Fruit fly (Drosophila melanogaster) whole organism, embryonic: ENCODE data around the gene CG43059.
A peak's percentile ranks its signal among the peaks of the same experiment; 100 is the strongest.

ENCODE experiments used
- C15 ChIP-seq: fragments of 200-800 bp; sonication (Bioruptor generic); IDR thresholded peaks from 3 replicates; pipeline ENCODE4 v1.3.6; 2022; ENCODE audit warnings: missing biosample characterization, missing genetic modification characterization
- CG10147 ChIP-seq: fragments of 200-800 bp; sonication (Bioruptor generic); optimal IDR thresholded peaks from 2 replicates; lab custom pipeline; 2019; ENCODE audit warnings: missing biosample characterization, mild to moderate bottlenecking, missing genetic modification characterization, moderate library complexity
- CG10267 ChIP-seq: fragments of 200-800 bp; sonication (Bioruptor generic); optimal IDR thresholded peaks from 2 replicates; lab custom pipeline; 2018; ENCODE audit warnings: missing biosample characterization, mild to moderate bottlenecking, missing genetic modification characterization, moderate library complexity
- CG10366 ChIP-seq: fragments of 200-800 bp; sonication (Bioruptor generic); IDR thresholded peaks from 2 replicates; pipeline ENCODE4 v1.3.6; 2022; ENCODE audit warnings: missing biosample characterization, missing genetic modification characterization
- CG10979 ChIP-seq: fragments of 200-800 bp; sonication (Bioruptor generic); optimal IDR thresholded peaks from 2 replicates; lab custom pipeline; 2018; ENCODE audit warnings: missing biosample characterization, mild to moderate bottlenecking, missing genetic modification characterization, moderate library complexity
- CG11247 ChIP-seq: fragments of 200-800 bp; sonication (Bioruptor generic); IDR thresholded peaks from 2 replicates; pipeline ENCODE4 v1.3.6; 2022; ENCODE audit warnings: missing biosample characterization, missing genetic modification characterization
- CG11560 ChIP-seq: fragments of 200-800 bp; sonication (Bioruptor generic); IDR thresholded peaks from 3 replicates; pipeline ENCODE4 v1.3.6; 2022; ENCODE audit warnings: missing biosample characterization, missing genetic modification characterization
- CG12071 ChIP-seq: fragments of 200-800 bp; sonication (Bioruptor generic); optimal IDR thresholded peaks from 3 replicates; lab custom pipeline; 2018; ENCODE audit warnings: missing biosample characterization, mild to moderate bottlenecking, missing genetic modification characterization
- CG14667 ChIP-seq: fragments of 200-800 bp; sonication (Bioruptor generic); IDR thresholded peaks from 2 replicates; pipeline ENCODE4 v1.3.6; 2022; ENCODE audit warnings: missing biosample characterization, missing genetic modification characterization
- CG15073 ChIP-seq: fragments of 200-800 bp; sonication (Bioruptor generic); optimal IDR thresholded peaks from 2 replicates; lab custom pipeline; 2016; ENCODE audit warnings: missing biosample characterization, missing genetic modification characterization
- CG16815 ChIP-seq: fragments of 200-800 bp; sonication (Bioruptor generic); optimal IDR thresholded peaks from 3 replicates; lab custom pipeline; 2017; ENCODE audit warnings: missing biosample characterization, mild to moderate bottlenecking, missing genetic modification characterization
- CG17186 ChIP-seq: fragments of 200-800 bp; sonication (Bioruptor generic); optimal IDR thresholded peaks from 3 replicates; lab custom pipeline; 2017; ENCODE audit warnings: missing biosample characterization, missing genetic modification reagents, missing genetic modification characterization
- CG17912 ChIP-seq: fragments of 200-800 bp; sonication (Bioruptor generic); optimal IDR thresholded peaks from 2 replicates; lab custom pipeline; 2018; ENCODE audit warnings: missing biosample characterization, mild to moderate bottlenecking, missing genetic modification characterization
- CG2712 ChIP-seq: fragments of 200-800 bp; optimal IDR thresholded peaks from 3 replicates; lab custom pipeline; 2019; ENCODE audit warnings: missing biosample characterization, mild to moderate bottlenecking, missing genetic modification characterization, moderate library complexity
- CG3065 ChIP-seq: fragments of 200-800 bp; sonication (Bioruptor generic); optimal IDR thresholded peaks from 2 replicates; lab custom pipeline; 2016; ENCODE audit warnings: missing biosample characterization, missing genetic modification characterization
- CG34224 ChIP-seq: fragments of 200-800 bp; sonication (Bioruptor generic); IDR thresholded peaks from 3 replicates; pipeline ENCODE4 v1.3.6; 2022; ENCODE audit warnings: missing biosample characterization, missing genetic modification characterization; ENCODE audit not compliant: partially characterized antibody
- CG34422 ChIP-seq: fragments of 200-800 bp; sonication (Bioruptor generic); IDR thresholded peaks from 3 replicates; pipeline ENCODE4 v1.3.6; 2022; ENCODE audit warnings: missing biosample characterization, missing genetic modification characterization
- CG3847 ChIP-seq: fragments of 200-800 bp; sonication (Bioruptor generic); IDR thresholded peaks from 2 replicates; pipeline ENCODE4 v1.3.6; 2022; ENCODE audit warnings: missing biosample characterization, missing genetic modification characterization
- CG6254 ChIP-seq: fragments of 200-800 bp; sonication (Bioruptor generic); optimal IDR thresholded peaks from 3 replicates; lab custom pipeline; 2017; ENCODE audit warnings: mild to moderate bottlenecking, missing biosample characterization, missing genetic modification reagents, missing genetic modification characterization
- CG7839 ChIP-seq: fragments of 200-800 bp; sonication (Bioruptor generic); optimal IDR thresholded peaks from 3 replicates; lab custom pipeline; 2018; ENCODE audit warnings: missing biosample characterization, mild to moderate bottlenecking, missing genetic modification characterization, moderate library complexity
- CG8765 ChIP-seq: fragments of 200-800 bp; sonication (Bioruptor generic); IDR thresholded peaks from 2 replicates; pipeline ENCODE4 v1.3.6; 2022; ENCODE audit warnings: missing biosample characterization, missing genetic modification characterization
- CG9876 ChIP-seq: fragments of 200-800 bp; sonication (Bioruptor generic); optimal IDR thresholded peaks from 2 replicates; lab custom pipeline; 2016; ENCODE audit warnings: missing biosample characterization, missing genetic modification characterization
- CG9932 ChIP-seq: fragments of 200-800 bp; sonication (Bioruptor generic); IDR thresholded peaks from 2 replicates; pipeline ENCODE4 v1.3.6; 2022; ENCODE audit warnings: missing biosample characterization, missing genetic modification characterization
- CTCF ChIP-seq: fragments of 200-800 bp; sonication (Bioruptor generic); optimal IDR thresholded peaks from 2 replicates; lab custom pipeline; 2017; ENCODE audit warnings: missing biosample characterization, mild to moderate bottlenecking, missing genetic modification characterization, moderate library complexity
- CkIIα-i1 ChIP-seq: fragments of 200-800 bp; sonication (Bioruptor generic); IDR thresholded peaks from 2 replicates; pipeline ENCODE4 v1.3.6; 2022; ENCODE audit warnings: missing biosample characterization, missing genetic modification characterization
- CoRest ChIP-seq: fragments of 200-800 bp; sonication (Bioruptor generic); optimal IDR thresholded peaks from 3 replicates; lab custom pipeline; 2018; ENCODE audit warnings: missing biosample characterization, mild to moderate bottlenecking, missing genetic modification characterization, moderate library complexity
- HLH54F ChIP-seq: fragments of 200-800 bp; sonication (Bioruptor generic); optimal IDR thresholded peaks from 3 replicates; lab custom pipeline; 2016; ENCODE audit warnings: missing biosample characterization, missing genetic modification characterization
- HLHmδ ChIP-seq: fragments of 200-800 bp; sonication (Bioruptor generic); optimal IDR thresholded peaks from 2 replicates; lab custom pipeline; 2018; ENCODE audit warnings: missing biosample characterization, mild to moderate bottlenecking, missing genetic modification characterization, moderate library complexity
- HmgD ChIP-seq: fragments of 200-800 bp; sonication (Bioruptor generic); optimal IDR thresholded peaks from 3 replicates; lab custom pipeline; 2016; ENCODE audit warnings: missing biosample characterization, missing genetic modification characterization
- Kr ChIP-seq: fragments of 200-800 bp; sonication (Bioruptor generic); optimal IDR thresholded peaks from 2 replicates; lab custom pipeline; 2017; ENCODE audit warnings: missing biosample characterization, mild to moderate bottlenecking, missing genetic modification characterization
- MBD-R2 ChIP-seq: fragments of 200-800 bp; sonication (Bioruptor generic); IDR thresholded peaks from 2 replicates; pipeline ENCODE4 v1.3.6; 2022; ENCODE audit warnings: missing biosample characterization, missing genetic modification characterization
- NC2β ChIP-seq: fragments of 200-800 bp; sonication (Bioruptor generic); optimal IDR thresholded peaks from 2 replicates; lab custom pipeline; 2016; ENCODE audit warnings: missing biosample characterization, missing genetic modification characterization
- Nf-YA ChIP-seq: fragments of 200-800 bp; sonication (Bioruptor generic); IDR thresholded peaks from 2 replicates; pipeline ENCODE4 v1.3.6; 2022; ENCODE audit warnings: missing biosample characterization, missing genetic modification characterization
- Sry-δ ChIP-seq: fragments of 200-800 bp; sonication (Bioruptor generic); optimal IDR thresholded peaks from 2 replicates; lab custom pipeline; 2016; ENCODE audit warnings: missing biosample characterization, missing genetic modification characterization
- amos ChIP-seq: fragments of 200-800 bp; sonication (Bioruptor generic); IDR thresholded peaks from 2 replicates; pipeline ENCODE4 v1.3.6; 2022; ENCODE audit warnings: missing biosample characterization, missing genetic modification characterization; ENCODE audit not compliant: partially characterized antibody
- bbx ChIP-seq: fragments of 200-800 bp; sonication (Bioruptor generic); IDR thresholded peaks from 2 replicates; pipeline ENCODE4 v1.3.6; 2022; ENCODE audit warnings: missing biosample characterization, missing genetic modification characterization; ENCODE audit not compliant: partially characterized antibody
- cas ChIP-seq: fragments of 200-800 bp; sonication (Bioruptor generic); IDR thresholded peaks from 2 replicates; pipeline ENCODE4 v1.3.6; 2022; ENCODE audit warnings: missing biosample characterization, missing genetic modification characterization
- chinmo ChIP-seq: fragments of 200-800 bp; sonication (Bioruptor generic); IDR thresholded peaks from 4 replicates; pipeline ENCODE4 v1.3.6; 2022; ENCODE audit warnings: missing biosample characterization, missing genetic modification characterization; ENCODE audit not compliant: partially characterized antibody
- chn ChIP-seq: fragments of 200-800 bp; sonication (Bioruptor generic); optimal IDR thresholded peaks from 2 replicates; lab custom pipeline; 2016; ENCODE audit warnings: missing biosample characterization, missing genetic modification characterization
- en ChIP-seq: fragments of 200-800 bp; sonication (Bioruptor generic); optimal IDR thresholded peaks from 2 replicates; lab custom pipeline; 2016; ENCODE audit warnings: missing biosample characterization, missing genetic modification characterization
- gsb-n ChIP-seq: fragments of 200-800 bp; sonication (Bioruptor generic); optimal IDR thresholded peaks from 3 replicates; lab custom pipeline; 2018; ENCODE audit warnings: missing biosample characterization, mild to moderate bottlenecking, missing genetic modification characterization
- lmd ChIP-seq: fragments of 200-800 bp; sonication (Bioruptor generic); IDR thresholded peaks from 2 replicates; pipeline ENCODE4 v1.3.6; 2022; ENCODE audit warnings: missing biosample characterization, missing genetic modification characterization
- mld ChIP-seq: fragments of 200-800 bp; sonication (Bioruptor generic); IDR thresholded peaks from 3 replicates; pipeline ENCODE4 v1.3.6; 2022; ENCODE audit warnings: missing biosample characterization, missing genetic modification characterization; ENCODE audit not compliant: partially characterized antibody
- nerfin-1 ChIP-seq: fragments of 200-800 bp; sonication (Bioruptor generic); optimal IDR thresholded peaks from 3 replicates; lab custom pipeline; 2019; ENCODE audit warnings: missing biosample characterization, mild to moderate bottlenecking, missing genetic modification characterization, moderate library complexity
- nom ChIP-seq: fragments of 200-800 bp; sonication (Bioruptor generic); optimal IDR thresholded peaks from 2 replicates; lab custom pipeline; 2017; ENCODE audit warnings: missing biosample characterization, missing genetic modification characterization, mild to moderate bottlenecking, moderate library complexity, missing genetic modification reagents
- odd ChIP-seq: fragments of 200-800 bp; sonication (Bioruptor generic); optimal IDR thresholded peaks from 2 replicates; lab custom pipeline; 2017; ENCODE audit warnings: missing biosample characterization, mild to moderate bottlenecking, missing genetic modification characterization
- pb ChIP-seq: fragments of 200-800 bp; sonication (Bioruptor generic); optimal IDR thresholded peaks from 3 replicates; lab custom pipeline; 2016; ENCODE audit warnings: missing biosample characterization, missing genetic modification characterization
- unpg ChIP-seq: fragments of 200-800 bp; sonication (Bioruptor generic); optimal IDR thresholded peaks from 3 replicates; lab custom pipeline; 2018; ENCODE audit warnings: missing biosample characterization, mild to moderate bottlenecking, missing genetic modification characterization, moderate library complexity
- vnd ChIP-seq: fragments of 200-800 bp; sonication (Bioruptor generic); IDR thresholded peaks from 3 replicates; pipeline ENCODE4 v1.3.6; 2022; ENCODE audit warnings: missing biosample characterization, missing genetic modification characterization; ENCODE audit not compliant: partially characterized antibody
- wdn ChIP-seq: fragments of 200-800 bp; sonication (Bioruptor generic); IDR thresholded peaks from 2 replicates; pipeline ENCODE4 v1.3.6; 2022; ENCODE audit warnings: missing biosample characterization, missing genetic modification characterization

CG43059 gene

DNA sequence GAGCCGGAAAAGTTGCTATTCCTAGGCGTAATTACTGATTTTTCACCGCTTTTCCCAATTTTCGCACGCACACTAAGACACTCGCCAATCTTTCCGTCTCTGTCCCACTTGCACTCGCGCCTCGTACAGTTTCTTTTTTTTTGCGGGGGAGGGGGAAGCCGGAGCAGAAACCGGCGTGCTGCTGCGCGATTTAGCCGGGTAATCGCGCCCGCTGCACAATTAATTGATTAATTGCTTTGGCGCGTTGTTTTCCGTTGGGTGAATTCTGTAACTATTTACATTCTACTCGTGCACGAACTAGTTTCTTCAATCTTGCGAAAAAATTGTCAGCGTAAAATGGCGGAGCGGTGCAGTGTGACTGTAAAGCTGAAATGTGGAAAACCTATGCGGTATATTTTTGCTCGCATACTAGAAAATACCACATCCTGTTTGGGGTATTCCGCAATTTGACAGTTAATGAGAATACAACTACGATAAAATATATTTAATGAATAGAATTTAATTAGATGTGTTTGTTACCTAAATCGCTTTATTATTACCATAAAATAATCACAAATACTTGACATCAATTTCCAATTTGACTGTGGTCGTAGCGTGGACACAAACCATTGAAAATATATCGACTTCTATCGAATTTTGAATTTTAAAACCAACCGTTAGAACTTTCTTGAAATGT is 3.5 kb downstream of the CG43059 start, which contains the start of gene Cpsf6 (continued):
- TF ChIP-seq chinmo (GFP tag; lab: Robert Waterston, UW) = peak; percentile 56; the same call in 1 of the 4 replicates
- TF ChIP-seq vnd = no peak
- peak; percentile 70 for TF ChIP-seq CG9932
- no peak for TF ChIP-seq mld (GFP tag; lab: Robert Waterston, UW)
- no peak for TF ChIP-seq CG6254 (GFP tag; lab: Kevin White, UChicago)
- TF ChIP-seq HmgD (GFP tag; lab: Kevin White, UChicago) = peak; percentile 62
- no peak for TF ChIP-seq CG9876 (GFP tag; lab: Kevin White, UChicago)
- TF ChIP-seq wdn = no peak
- TF ChIP-seq CG10979 (tag; lab: Kevin White, UChicago) = peak; percentile 64
- TF ChIP-seq pb = no peak
- TF ChIP-seq unpg (GFP tag; lab: Kevin White, UChicago) = peak; percentile 80
- no peak for TF ChIP-seq NC2β (GFP tag; lab: Kevin White, UChicago)
- TF ChIP-seq CoRest (tag; lab: Kevin White, UChicago) = peak; percentile 86
- TF ChIP-seq nom = peak; percentile 50
- no peak for TF ChIP-seq C15
- peak; percentile 77 for TF ChIP-seq CG10366 (GFP tag; lab: Robert Waterston, UW)
- TF ChIP-seq HLHmδ (GFP tag; lab: Kevin White, UChicago) = no peak
- TF ChIP-seq CG3847 (GFP tag; lab: Robert Waterston, UW) = peak; percentile 66
- TF ChIP-seq cas (GFP tag; lab: Robert Waterston, UW) = peak; percentile 54; the same call in 1 of the 2 replicates
- peak; percentile 22 for TF ChIP-seq CG16815 (GFP tag; lab: Kevin White, UChicago)
- peak; percentile 42 for TF ChIP-seq nerfin-1 (tag; lab: Kevin White, UChicago)
- peak; percentile 32; the same call in 1 of the 2 replicates for TF ChIP-seq Nf-YA (GFP tag; lab: Robert Waterston, UW)
- TF ChIP-seq CG11560 (tag; lab: Robert Waterston, UW) = no peak
- TF ChIP-seq Kr (GFP tag; lab: Kevin White, UChicago) = no peak
- peak; percentile 44 for TF ChIP-seq CG10147 (GFP tag; lab: Kevin White, UChicago)
- TF ChIP-seq Sry-δ (GFP tag; lab: Kevin White, UChicago) = peak; percentile 41
- no peak for TF ChIP-seq en (GFP tag; lab: Kevin White, UChicago)
- peak; percentile 50; the same call in 1 of the 2 replicates for TF ChIP-seq CG8765 (GFP tag; lab: Robert Waterston, UW)
- TF ChIP-seq HLH54F (GFP tag; lab: Kevin White, UChicago) = no peak
- TF ChIP-seq CkIIα-i1 (GFP tag; lab: Robert Waterston, UW) = no peak
- TF ChIP-seq CG10267 = peak; percentile 79
- peak; percentile 4 for TF ChIP-seq CTCF
- TF ChIP-seq odd (GFP tag; lab: Kevin White, UChicago) = no peak
- peak; percentile 36; the same call in 1 of the 3 replicates for TF ChIP-seq CG34224 (GFP tag; lab: Robert Waterston, UW)
- TF ChIP-seq lmd (GFP tag; lab: Robert Waterston, UW) = peak; percentile 44; the same call in 1 of the 2 replicates
- peak; percentile 78 for TF ChIP-seq CG2712 (tag; lab: Kevin White, UChicago)
- TF ChIP-seq gsb-n = peak; percentile 49
- TF ChIP-seq CG34422 (GFP tag; lab: Robert Waterston, UW) = peak; percentile 96
- peak; percentile 67 for TF ChIP-seq CG7839 (tag; lab: Kevin White, UChicago)
- no peak for TF ChIP-seq amos
- peak; percentile 34; the same call in 1 of the 2 replicates for TF ChIP-seq MBD-R2
- TF ChIP-seq CG17912 (GFP tag; lab: Kevin White, UChicago) = no peak
- no peak for TF ChIP-seq bbx (GFP tag; lab: Robert Waterston, UW)
- peak; percentile 54 for TF ChIP-seq CG17186
- TF ChIP-seq chn (GFP tag; lab: Kevin White, UChicago) = peak; percentile 6
- TF ChIP-seq CG3065 = peak; percentile 1
- TF ChIP-seq CG12071 (GFP tag; lab: Kevin White, UChicago) = no peak
- peak; percentile 30; the same call in 1 of the 2 replicates for TF ChIP-seq CG14667 (GFP tag; lab: Robert Waterston, UW)
- peak; percentile 39; the same call in 1 of the 2 replicates for TF ChIP-seq CG11247 (GFP tag; lab: Robert Waterston, UW)
- TF ChIP-seq CG15073 (GFP tag; lab: Kevin White, UChicago) = no peak
